Fruit fly (Drosophila melanogaster) whole organism, embryonic: ENCODE data around the gene CG9920.

Experiments
- Atf3 ChIP-seq: fragments of 200-800 bp; sonication (Bioruptor generic); optimal IDR thresholded peaks from 3 replicates; lab custom pipeline; 2016; ENCODE audit warnings: missing biosample characterization, missing genetic modification characterization
- Blimp-1 ChIP-seq: fragments of 200-800 bp; sonication (Bioruptor generic); optimal IDR thresholded peaks from 3 replicates; lab custom pipeline; 2018; ENCODE audit warnings: missing biosample characterization, missing genetic modification characterization, mild to moderate bottlenecking, moderate library complexity, missing genetic modification reagents
- Bteb2 ChIP-seq: fragments of 200-800 bp; sonication (Bioruptor generic); optimal IDR thresholded peaks from 2 replicates; lab custom pipeline; 2016; ENCODE audit warnings: missing biosample characterization, missing genetic modification characterization
- CG11093 ChIP-seq: fragments of 200-800 bp; sonication (Bioruptor generic); IDR thresholded peaks from 3 replicates; pipeline ENCODE4 v1.3.6; 2022; ENCODE audit warnings: missing biosample characterization, missing genetic modification characterization
- CG11456 ChIP-seq: fragments of 200-800 bp; sonication (Bioruptor generic); IDR thresholded peaks from 3 replicates; pipeline ENCODE4 v1.3.6; 2022; ENCODE audit warnings: missing biosample characterization, missing genetic modification characterization
- CG11695 ChIP-seq: fragments of 200-800 bp; sonication (Bioruptor generic); IDR thresholded peaks from 3 replicates; pipeline ENCODE4 v1.3.6; 2022; ENCODE audit warnings: missing biosample characterization, missing genetic modification characterization
- CG11723 ChIP-seq: fragments of 200-800 bp; sonication (Bioruptor generic); optimal IDR thresholded peaks from 2 replicates; lab custom pipeline; 2017; ENCODE audit warnings: missing biosample characterization, mild to moderate bottlenecking, missing genetic modification characterization
- CG12659 ChIP-seq: fragments of 200-800 bp; sonication (Bioruptor generic); optimal IDR thresholded peaks from 3 replicates; lab custom pipeline; 2017; ENCODE audit warnings: mild to moderate bottlenecking, missing biosample characterization, missing genetic modification reagents, missing genetic modification characterization
- CG12744 ChIP-seq: fragments of 200-800 bp; sonication (Bioruptor generic); optimal IDR thresholded peaks from 2 replicates; lab custom pipeline; 2016; ENCODE audit warnings: missing biosample characterization, missing genetic modification characterization
- CG16863 ChIP-seq: fragments of 200-800 bp; sonication (Bioruptor generic); optimal IDR thresholded peaks from 3 replicates; lab custom pipeline; 2016; ENCODE audit warnings: missing biosample characterization, missing genetic modification characterization
- CG17385 ChIP-seq: fragments of 200-800 bp; sonication (Bioruptor generic); optimal IDR thresholded peaks from 3 replicates; lab custom pipeline; 2018; ENCODE audit warnings: missing biosample characterization, mild to moderate bottlenecking, missing genetic modification characterization
- CG33213 ChIP-seq: fragments of 200-800 bp; sonication (Bioruptor generic); optimal IDR thresholded peaks from 3 replicates; lab custom pipeline; 2016; ENCODE audit warnings: missing biosample characterization, missing genetic modification characterization
- CG34422 ChIP-seq: fragments of 200-800 bp; sonication (Bioruptor generic); IDR thresholded peaks from 3 replicates; pipeline ENCODE4 v1.3.6; 2022; ENCODE audit warnings: missing biosample characterization, missing genetic modification characterization
- CG3995 ChIP-seq: fragments of 200-800 bp; sonication (Bioruptor generic); optimal IDR thresholded peaks from 3 replicates; lab custom pipeline; 2016; ENCODE audit warnings: missing biosample characterization, missing genetic modification characterization
- CG4617 ChIP-seq: fragments of 200-800 bp; sonication (Bioruptor generic); optimal IDR thresholded peaks from 3 replicates; lab custom pipeline; 2016; ENCODE audit warnings: missing biosample characterization, missing genetic modification characterization, borderline replicate concordance
- CG4820 ChIP-seq: fragments of 200-800 bp; sonication (Bioruptor generic); optimal IDR thresholded peaks from 3 replicates; lab custom pipeline; 2016; ENCODE audit warnings: missing biosample characterization, missing genetic modification characterization
- CG5245 ChIP-seq: fragments of 200-800 bp; sonication (Bioruptor generic); optimal IDR thresholded peaks from 3 replicates; lab custom pipeline; 2016; ENCODE audit warnings: missing biosample characterization, missing genetic modification characterization
- CG7357 ChIP-seq: fragments of 200-800 bp; sonication (Bioruptor generic); IDR thresholded peaks from 3 replicates; pipeline ENCODE4 v1.3.6; 2022; ENCODE audit warnings: missing biosample characterization, missing genetic modification characterization
- CG7745 ChIP-seq: fragments of 200-800 bp; sonication (Bioruptor generic); optimal IDR thresholded peaks from 2 replicates; lab custom pipeline; 2018; ENCODE audit warnings: missing biosample characterization, mild to moderate bottlenecking, missing genetic modification characterization, moderate library complexity
- CG7963 ChIP-seq: fragments of 200-800 bp; sonication (Bioruptor generic); IDR thresholded peaks from 3 replicates; pipeline ENCODE4 v1.3.6; 2022; ENCODE audit warnings: missing biosample characterization, missing genetic modification characterization; ENCODE audit not compliant: partially characterized antibody
- CG8765 ChIP-seq: fragments of 200-800 bp; sonication (Bioruptor generic); IDR thresholded peaks from 2 replicates; pipeline ENCODE4 v1.3.6; 2022; ENCODE audit warnings: missing biosample characterization, missing genetic modification characterization
- D19B ChIP-seq: fragments of 200-800 bp; sonication (Bioruptor generic); optimal IDR thresholded peaks from 2 replicates; lab custom pipeline; 2017; ENCODE audit warnings: missing biosample characterization, mild to moderate bottlenecking, missing genetic modification characterization
- Deaf1 ChIP-seq: fragments of 200-800 bp; optimal IDR thresholded peaks from 3 replicates; lab custom pipeline; 2019; ENCODE audit warnings: missing biosample characterization, mild to moderate bottlenecking, missing genetic modification characterization, moderate library complexity
- Dip3 ChIP-seq: fragments of 200-800 bp; sonication (Bioruptor generic); optimal IDR thresholded peaks from 3 replicates; lab custom pipeline; 2016; ENCODE audit warnings: missing biosample characterization, missing genetic modification characterization
- Doc2 ChIP-seq: fragments of 200-800 bp; sonication (Bioruptor generic); IDR thresholded peaks from 2 replicates; pipeline ENCODE4 v1.3.6; 2022; ENCODE audit warnings: missing biosample characterization, missing genetic modification characterization
- Hr3 ChIP-seq: fragments of 200-800 bp; sonication (Bioruptor generic); optimal IDR thresholded peaks from 3 replicates; lab custom pipeline; 2016; ENCODE audit warnings: missing biosample characterization, missing genetic modification characterization
- Lhr ChIP-seq: fragments of 200-800 bp; sonication (Bioruptor generic); optimal IDR thresholded peaks from 3 replicates; lab custom pipeline; 2017; ENCODE audit warnings: mild to moderate bottlenecking, missing biosample characterization, missing genetic modification reagents, missing genetic modification characterization
- Myb ChIP-seq: fragments of 200-800 bp; sonication (Bioruptor generic); optimal IDR thresholded peaks from 2 replicates; lab custom pipeline; 2016; ENCODE audit warnings: missing biosample characterization, missing genetic modification characterization
- Oaz ChIP-seq: fragments of 200-800 bp; sonication (Bioruptor generic); IDR thresholded peaks from 2 replicates; pipeline ENCODE4 v1.3.6; 2022; ENCODE audit warnings: missing biosample characterization, missing genetic modification characterization
- Rfx ChIP-seq: fragments of 200-800 bp; sonication (Bioruptor generic); IDR thresholded peaks from 2 replicates; pipeline ENCODE4 v1.3.6; 2022; ENCODE audit warnings: missing biosample characterization, missing genetic modification characterization
- Sin3A ChIP-seq: fragments of >200 bp; optimal IDR thresholded peaks from 2 replicates; lab custom pipeline; 2018
- Six4 ChIP-seq: fragments of 200-800 bp; sonication (Bioruptor generic); optimal IDR thresholded peaks from 2 replicates; lab custom pipeline; 2016; ENCODE audit warnings: missing biosample characterization, missing genetic modification characterization
- Trl ChIP-seq, 3 experiments: fragments of >200 bp in 2 of 3; fragments of 200-800 bp in 1 of 3; sonication (Bioruptor generic) in 1 of 3; optimal IDR thresholded peaks; 2 replicates in 1 of 3; 3 replicates in 2 of 3; lab custom pipeline; 2016 to 2017; ENCODE audit warnings: missing biosample characterization in 1 of 3, missing genetic modification characterization in 1 of 3
- Vsx1 ChIP-seq: fragments of 200-800 bp; sonication (Bioruptor generic); optimal IDR thresholded peaks from 2 replicates; lab custom pipeline; 2017; ENCODE audit warnings: missing biosample characterization, mild to moderate bottlenecking, missing genetic modification characterization, missing genetic modification reagents
- ash1 ChIP-seq: fragments of 200-800 bp; sonication (Bioruptor generic); optimal IDR thresholded peaks from 2 replicates; lab custom pipeline; 2018; ENCODE audit warnings: missing biosample characterization, mild to moderate bottlenecking, missing genetic modification characterization
- chinmo ChIP-seq: fragments of 200-800 bp; sonication (Bioruptor generic); IDR thresholded peaks from 4 replicates; pipeline ENCODE4 v1.3.6; 2022; ENCODE audit warnings: missing biosample characterization, missing genetic modification characterization; ENCODE audit not compliant: partially characterized antibody
- eyg ChIP-seq: fragments of 200-800 bp; sonication (Bioruptor generic); optimal IDR thresholded peaks from 3 replicates; lab custom pipeline; 2016; ENCODE audit warnings: missing biosample characterization, missing genetic modification characterization
- ftz-f1 ChIP-seq: fragments of 200-800 bp; sonication (Bioruptor generic); optimal IDR thresholded peaks from 2 replicates; lab custom pipeline; 2016; ENCODE audit warnings: missing biosample characterization, missing genetic modification characterization
- gro ChIP-seq: fragments of 200-800 bp; sonication (Bioruptor generic); optimal IDR thresholded peaks from 2 replicates; lab custom pipeline; 2016; ENCODE audit warnings: missing biosample characterization, missing genetic modification characterization
- lab ChIP-seq: fragments of 200-800 bp; sonication (Bioruptor generic); optimal IDR thresholded peaks from 3 replicates; lab custom pipeline; 2017; ENCODE audit warnings: missing biosample characterization, missing genetic modification characterization, mild to moderate bottlenecking, moderate library complexity, missing genetic modification reagents
- lola ChIP-seq, 3 experiments: fragments of >200 bp in 2 of 3; fragments of 200-800 bp in 1 of 3; sonication (Bioruptor generic) in 1 of 3; optimal IDR thresholded peaks; 2 replicates each; lab custom pipeline; 2017 to 2019; ENCODE audit warnings: missing biosample characterization in 3 of 3, missing genetic modification characterization in 3 of 3, mild to moderate bottlenecking in 1 of 3, moderate library complexity in 1 of 3
- pfk ChIP-seq: fragments of 200-800 bp; sonication (Bioruptor generic); optimal IDR thresholded peaks from 2 replicates; lab custom pipeline; 2018; ENCODE audit warnings: missing biosample characterization, mild to moderate bottlenecking, missing genetic modification characterization, moderate library complexity
- pho ChIP-seq: fragments of 200-800 bp; sonication (Bioruptor generic); optimal IDR thresholded peaks from 2 replicates; lab custom pipeline; 2016; ENCODE audit warnings: missing biosample characterization, missing genetic modification characterization
- sd ChIP-seq: fragments of 200-800 bp; sonication (Bioruptor generic); optimal IDR thresholded peaks from 3 replicates; lab custom pipeline; 2018; ENCODE audit warnings: missing biosample characterization, mild to moderate bottlenecking, missing genetic modification characterization, moderate library complexity
- sima ChIP-seq: fragments of 200-800 bp; sonication (Bioruptor generic); optimal IDR thresholded peaks from 2 replicates; lab custom pipeline; 2016; ENCODE audit warnings: missing biosample characterization, missing genetic modification characterization
- tna ChIP-seq: fragments of 200-800 bp; sonication (Bioruptor generic); IDR thresholded peaks from 2 replicates; pipeline ENCODE4 v1.3.6; 2022; ENCODE audit warnings: missing biosample characterization, missing genetic modification characterization; ENCODE audit not compliant: partially characterized antibody
- twi ChIP-seq: fragments of 200-800 bp; optimal IDR thresholded peaks from 2 replicates; lab custom pipeline; 2019; ENCODE audit warnings: missing biosample characterization, mild to moderate bottlenecking, missing genetic modification characterization, moderate library complexity
- zfh2 ChIP-seq: fragments of 200-800 bp; sonication (Bioruptor generic); optimal IDR thresholded peaks from 2 replicates; lab custom pipeline; 2016; ENCODE audit warnings: missing biosample characterization, missing genetic modification characterization

CG9920 gene

DNA sequence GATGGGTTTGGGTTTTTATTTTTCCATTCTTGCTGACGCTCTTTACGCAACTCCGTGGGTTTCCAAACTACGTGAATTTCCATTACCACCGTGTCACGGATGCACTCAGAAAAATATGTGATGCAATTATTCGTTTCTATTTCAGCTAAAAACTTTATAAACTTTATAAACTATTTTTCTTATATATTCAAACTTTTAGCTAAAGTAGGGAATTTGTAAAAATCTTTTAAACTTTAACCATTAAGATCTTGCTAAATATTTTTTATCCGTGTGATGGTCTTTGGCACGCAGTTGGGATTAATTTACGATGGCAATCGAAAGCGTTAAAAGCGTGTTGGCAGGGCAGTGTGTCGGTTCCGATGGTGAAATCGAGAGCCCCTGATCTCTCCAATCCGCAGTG lies 2.5 kb downstream of the CG9920 start (continued):
- TF ChIP-seq Blimp-1 (GFP tag; lab: Kevin White, UChicago), result peak; percentile 75
- TF ChIP-seq gro (GFP tag; lab: Kevin White, UChicago), result no peak
- no peak for TF ChIP-seq CG7745 (tag; lab: Kevin White, UChicago)
- TF ChIP-seq, all 482 proteins: peak for 157

DNA sequence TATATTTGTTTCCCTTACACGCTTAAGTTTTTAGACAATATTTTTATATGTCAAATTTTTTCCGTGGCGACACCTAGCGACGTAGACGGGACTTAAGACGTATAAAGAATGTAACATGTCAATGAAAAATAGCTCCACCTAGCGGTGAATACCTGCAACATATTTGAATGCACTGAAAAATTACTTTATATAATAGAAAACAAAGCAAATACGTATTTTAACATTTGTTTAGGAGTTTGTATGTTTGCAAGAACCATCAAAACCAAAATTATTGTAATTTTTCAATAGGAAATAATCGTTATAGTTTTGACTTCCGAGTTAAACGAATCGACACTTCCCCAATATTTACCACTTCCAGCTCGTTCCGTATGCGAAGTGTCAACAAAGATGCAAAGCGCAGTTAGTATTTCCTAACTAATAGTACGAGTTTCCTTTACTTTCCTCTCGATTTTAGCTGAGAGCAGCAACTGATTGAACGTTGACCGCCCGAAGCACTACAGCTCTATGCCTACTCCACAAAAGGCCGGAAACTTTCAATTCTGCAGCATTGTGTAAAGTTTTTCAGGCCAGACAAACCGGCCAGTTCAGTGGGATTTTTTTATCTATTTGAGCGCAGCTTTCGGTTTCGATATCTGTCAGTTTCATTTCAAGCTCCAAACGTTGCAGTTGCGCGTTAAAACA lies 8.9 kb downstream of the CG9920 start, which contains the start of gene Npc2b:
Gene Npc2b, plus strand, starts transcription at position 631 of the 681 bp plus-strand sequence.
- no peak for TF ChIP-seq CG16863
- peak; percentile 67 for TF ChIP-seq CG33213
- peak; percentile 81 for TF ChIP-seq CG11456
- peak; percentile 41 for TF ChIP-seq pho (GFP tag; lab: Kevin White, UChicago)
- TF ChIP-seq CG17385, result no peak
- no peak for TF ChIP-seq CG11695
- TF ChIP-seq zfh2 (GFP tag; lab: Kevin White, UChicago), result peak; percentile 34
- no peak for TF ChIP-seq CG7963 (GFP tag; lab: Robert Waterston, UW)
- TF ChIP-seq CG11093 (GFP tag; lab: Robert Waterston, UW), result no peak
- 0 out of 3 replicates have a peak, but pooled peaks have one; percentile 24 for TF ChIP-seq CG7357 (GFP tag; lab: Robert Waterston, UW)
- TF ChIP-seq lola (GFP tag; optimal IDR thresholded peaks at IDR 0.05; lab: Kevin White, UChicago), result peak in 1 of 3 experiments; percentile 12
- TF ChIP-seq CG12659 (GFP tag; lab: Kevin White, UChicago), result peak; percentile 34
- no peak for TF ChIP-seq Doc2 (GFP tag; lab: Robert Waterston, UW)
- peak; percentile 33 for TF ChIP-seq CG12744
- TF ChIP-seq CG34422 (GFP tag; lab: Robert Waterston, UW), result peak; percentile 79
- TF ChIP-seq Hr3 (GFP tag; lab: Kevin White, UChicago), result peak; percentile 58
- peak; percentile 12 for TF ChIP-seq ash1
- peak; percentile 80 for TF ChIP-seq Rfx (GFP tag; lab: Robert Waterston, UW)
- peak; percentile 43 for TF ChIP-seq CG4617 (GFP tag; lab: Kevin White, UChicago)
- TF ChIP-seq chinmo (GFP tag; lab: Robert Waterston, UW), result no peak
- TF ChIP-seq lab (GFP tag; lab: Kevin White, UChicago), result peak; percentile 68
- TF ChIP-seq Myb (GFP tag; lab: Kevin White, UChicago), result peak; percentile 29
- TF ChIP-seq ftz-f1 (GFP tag; lab: Kevin White, UChicago), result no peak
- peak; percentile 42 for TF ChIP-seq Vsx1 (GFP tag; lab: Kevin White, UChicago)
- TF ChIP-seq twi (tag; lab: Kevin White, UChicago), result peak; percentile 2
- peak; percentile 4 for TF ChIP-seq Bteb2 (GFP tag; lab: Kevin White, UChicago)
- TF ChIP-seq sd, result peak; percentile 85
- TF ChIP-seq Dip3, result peak; percentile 50
- no peak for TF ChIP-seq sima (GFP tag; lab: Kevin White, UChicago)
- no peak for TF ChIP-seq Trl (optimal IDR thresholded peaks at IDR 0.05; lab: Kevin White, UChicago)
- peak; percentile 66 for TF ChIP-seq Trl (GFP tag; optimal IDR thresholded peaks at IDR 0.05; lab: Kevin White, UChicago)
- TF ChIP-seq Six4 (GFP tag; lab: Kevin White, UChicago), result peak; percentile 7
- no peak for TF ChIP-seq D19B (GFP tag; lab: Kevin White, UChicago)
- TF ChIP-seq CG4820 (GFP tag; lab: Kevin White, UChicago), result peak; percentile 34
- TF ChIP-seq Deaf1, result peak; percentile 23
- peak; percentile 54 for TF ChIP-seq CG5245
- TF ChIP-seq CG3995 (GFP tag; lab: Kevin White, UChicago), result no peak
- TF ChIP-seq pfk, result no peak
- 0 out of 2 replicates have a peak, but pooled peaks have one; percentile 21 for TF ChIP-seq Oaz (GFP tag; lab: Robert Waterston, UW)
- no peak for TF ChIP-seq Sin3A (lab: Kevin White, UChicago)
- peak; percentile 56 for TF ChIP-seq Lhr (GFP tag; lab: Kevin White, UChicago)
- TF ChIP-seq CG8765 (GFP tag; lab: Robert Waterston, UW), result no peak
- TF ChIP-seq Atf3 (GFP tag; lab: Kevin White, UChicago), result peak; percentile 49
- peak; percentile 3 for TF ChIP-seq eyg (GFP tag; lab: Kevin White, UChicago)
- TF ChIP-seq CG11723 (GFP tag; lab: Kevin White, UChicago), result no peak
- no peak for TF ChIP-seq tna (GFP tag; lab: Robert Waterston, UW)
